Worm (Caenorhabditis elegans): ENCODE data around the gene ZK512.7.

ce11 chrIII:9143911-9144310 lies 5.4 kb upstream of the ZK512.7 start, which contains the start of gene ZK512.11:
- no peak for TF ChIP-seq skn-1 (tag; optimal IDR thresholded peaks at IDR 0.05)
- no peak for TF ChIP-seq nhr-11 (tag; optimal IDR thresholded peaks at IDR 0.05)
- no peak for TF ChIP-seq nhr-77 (tag; optimal IDR thresholded peaks at IDR 0.05)
- no peak for TF ChIP-seq ceh-82 (tag; optimal IDR thresholded peaks at IDR 0.05)
- TF ChIP-seq nhr-21 (tag; optimal IDR thresholded peaks at IDR 0.05) = no peak
- no peak for TF ChIP-seq unc-62 (GFP tag; optimal IDR thresholded peaks at IDR 0.05)

Data from whole organism, L2 larva.